Fruit fly (Drosophila melanogaster) whole organism, wandering third instar larva: ENCODE results near the gene CG7182.

Experiments
- Abd-B ChIP-seq: fragments of >200 bp; optimal IDR thresholded peaks from 2 replicates; lab custom pipeline; 2017; ENCODE audit warnings: missing biosample characterization, missing genetic modification characterization
- br ChIP-seq: fragments of 200-800 bp; sonication (Bioruptor generic); optimal IDR thresholded peaks from 2 replicates; lab custom pipeline; 2016; ENCODE audit warnings: missing biosample characterization, missing genetic modification characterization
- dmrt93B ChIP-seq: fragments of 200-800 bp; sonication (Bioruptor generic); optimal IDR thresholded peaks from 2 replicates; lab custom pipeline; 2018; ENCODE audit warnings: missing biosample characterization, mild to moderate bottlenecking, missing genetic modification characterization
- foxo ChIP-seq, 2 experiments: fragments of 200-800 bp; sonication (Bioruptor generic); optimal IDR thresholded peaks; 2 replicates in 1 of 2; 3 replicates in 1 of 2; lab custom pipeline; 2016 to 2017; ENCODE audit warnings: missing biosample characterization in 2 of 2, missing genetic modification characterization in 2 of 2
- fru ChIP-seq: fragments of 200-800 bp; sonication (Bioruptor generic); optimal IDR thresholded peaks from 3 replicates; lab custom pipeline; 2016; ENCODE audit warnings: missing biosample characterization, mild to moderate bottlenecking, missing genetic modification characterization
- lola ChIP-seq: fragments of >200 bp; optimal IDR thresholded peaks from 2 replicates; lab custom pipeline; 2017; ENCODE audit warnings: missing biosample characterization, missing genetic modification characterization
- sage ChIP-seq: fragments of 200-800 bp; sonication (Bioruptor generic); optimal IDR thresholded peaks from 2 replicates; lab custom pipeline; 2016; ENCODE audit warnings: missing biosample characterization, mild to moderate bottlenecking, missing genetic modification characterization
- usp ChIP-seq: fragments of >200 bp; optimal IDR thresholded peaks from 2 replicates; lab custom pipeline; 2017; ENCODE audit warnings: missing biosample characterization, missing genetic modification characterization
- woc ChIP-seq: sonication (Bioruptor generic); optimal IDR thresholded peaks from 2 replicates; lab custom pipeline; 2016; ENCODE audit warnings: missing biosample characterization, mild to moderate bottlenecking, missing genetic modification characterization

DNA sequence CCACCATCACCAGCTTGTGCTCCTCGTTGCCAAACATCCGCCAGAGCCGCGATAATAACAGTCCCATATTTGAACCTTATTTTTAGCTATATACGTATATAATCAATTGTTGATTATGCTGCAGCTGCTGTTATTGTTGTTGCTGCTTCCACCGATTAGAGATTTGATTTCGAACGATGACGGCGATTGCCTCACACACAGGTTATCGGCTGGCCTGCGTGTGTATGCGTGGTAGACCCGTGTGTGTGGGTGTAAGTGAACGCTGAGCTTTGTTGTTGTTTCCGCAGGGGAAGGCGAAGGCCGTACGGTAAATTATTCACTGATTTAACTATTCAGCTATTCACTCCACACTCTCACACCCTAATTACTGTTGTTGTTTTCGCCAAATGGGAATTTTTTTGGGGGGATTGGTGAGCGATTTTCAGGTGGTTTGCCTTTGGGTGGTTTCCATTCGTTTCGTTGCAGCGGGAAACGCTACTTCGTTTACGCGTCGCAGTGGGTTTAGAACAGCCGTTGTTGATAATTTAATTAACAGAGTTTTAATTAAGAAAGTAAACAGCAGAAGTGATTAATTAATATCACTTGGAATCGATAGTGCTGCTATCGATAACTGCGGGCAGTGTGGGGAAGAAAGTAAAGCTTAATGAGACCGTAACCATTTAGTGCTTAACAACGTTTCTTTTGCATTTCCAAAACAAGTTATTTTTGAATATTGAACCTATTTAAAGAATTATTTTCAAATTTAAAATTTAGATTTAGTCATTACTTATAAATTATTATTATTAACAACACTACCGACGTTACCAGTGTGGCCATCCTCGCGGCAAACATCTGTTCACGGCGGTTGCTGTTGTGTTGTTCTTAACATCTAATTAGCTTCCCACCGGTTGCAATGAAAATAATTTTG is 46.7 kb downstream of the CG7182 start, which contains the start of the genes Arl5 and CG13671:
- TF ChIP-seq dmrt93B, result no peak
- no peak for TF ChIP-seq usp (GFP tag; lab: Kevin White, UChicago)
- no peak for TF ChIP-seq lola (GFP tag; lab: Kevin White, UChicago)
- TF ChIP-seq br, result peak; percentile 69
- TF ChIP-seq sage (GFP tag; lab: Kevin White, UChicago), result no peak
- TF ChIP-seq foxo (GFP tag; optimal IDR thresholded peaks at IDR 0.05; lab: Kevin White, UChicago), result peak in 1 of 2 experiments; percentile 93
- TF ChIP-seq woc (GFP tag; lab: Kevin White, UChicago), result no peak
- peak; percentile 86 for TF ChIP-seq fru (GFP tag; lab: Kevin White, UChicago)
- TF ChIP-seq Abd-B (GFP tag; lab: Kevin White, UChicago), result no peak
